Worm (Caenorhabditis elegans) whole organism, mixed stage, embryonic: ENCODE data around the gene tin-9.1.

Experiments
- ces-1 ChIP-seq: fragments of 150-350 bp; optimal IDR thresholded peaks from 2 replicates; lab custom pipeline; 2014; ENCODE audit warnings: missing biosample characterization, missing genetic modification reagents, missing genetic modification characterization
- elt-3 ChIP-seq: fragments of 150-350 bp; optimal IDR thresholded peaks from 2 replicates; lab custom pipeline; 2014; ENCODE audit warnings: missing biosample characterization, missing genetic modification characterization
- ham-2 ChIP-seq: fragments of 200-800 bp; sonication (Bioruptor generic); optimal IDR thresholded peaks from 2 replicates; lab custom pipeline; 2018; ENCODE audit warnings: mild to moderate bottlenecking, missing genetic modification characterization, missing compliant biosample characterization
- nhr-12 ChIP-seq: fragments of 150-350 bp; optimal IDR thresholded peaks from 2 replicates; lab custom pipeline; 2014; ENCODE audit warnings: missing biosample characterization, missing genetic modification characterization
- pha-4 ChIP-seq: fragments of 150-350 bp; optimal IDR thresholded peaks from 2 replicates; lab custom pipeline; 2018; ENCODE audit warnings: missing biosample characterization, missing genetic modification reagents, missing genetic modification characterization
- unc-39 ChIP-seq: fragments of 150-350 bp; optimal IDR thresholded peaks from 2 replicates; lab custom pipeline; 2014; ENCODE audit warnings: missing biosample characterization, missing genetic modification characterization

ce11 chrIV:7051515-7051914, 7.1 kb upstream of the tin-9.1 start:
- TF ChIP-seq ces-1 (GFP tag; lab: Kevin White, UChicago) (no peak), pha-4 (tag; lab: Kevin White, UChicago) (no peak), elt-3 (no peak), ham-2 (GFP tag; lab: Kevin White, UChicago) (no peak), unc-39 (no peak), nhr-12 (no peak)
